Worm (Caenorhabditis elegans): Measurements from ENCODE around the gene set-22.

The set-22 gene

ce11 chrV:10466607-10467092, 29.9 kb downstream of the set-22 start (continued):
- TF ChIP-seq arid-1 (GFP tag; conservative IDR thresholded peaks at IDR 0.05), result peak; percentile 82
- TF ChIP-seq ces-1 (GFP tag; optimal IDR thresholded peaks at IDR 0.05), result peak; percentile 37
- TF ChIP-seq Y5F2A.4 (GFP tag; optimal IDR thresholded peaks at IDR 0.05), result no peak
- peak; percentile 54 for TF ChIP-seq T20F7.1 (GFP tag; optimal IDR thresholded peaks at IDR 0.05)
- peak; percentile 55; the same call in 1 of the 2 replicates for TF ChIP-seq saeg-2 (GFP tag; IDR thresholded peaks at IDR 0.05)
- TF ChIP-seq nhr-11 (tag; optimal IDR thresholded peaks at IDR 0.05), result peak; percentile 97
- peak; percentile 14 for TF ChIP-seq egl-27 (tag; optimal IDR thresholded peaks at IDR 0.05)
- TF ChIP-seq daf-12 (tag; optimal IDR thresholded peaks at IDR 0.05), result no peak
- peak; percentile 96 for TF ChIP-seq nhr-28 (tag; optimal IDR thresholded peaks at IDR 0.05)
- TF ChIP-seq dmd-8 (GFP tag; IDR thresholded peaks at IDR 0.05), result 0 out of 2 replicates have a peak, but pooled peaks have one; percentile 39
- no peak for TF ChIP-seq ceh-82 (tag; optimal IDR thresholded peaks at IDR 0.05)
- TF ChIP-seq nhr-10 (tag; optimal IDR thresholded peaks at IDR 0.05), result peak; percentile 89
- no peak for TF ChIP-seq daf-8 (GFP tag; IDR thresholded peaks at IDR 0.05)
- peak; percentile 68 for TF ChIP-seq dpl-1 (GFP tag; optimal IDR thresholded peaks at IDR 0.05)
- TF ChIP-seq pqm-1 (tag; optimal IDR thresholded peaks at IDR 0.05), result peak; percentile 6
- TF ChIP-seq madf-9 (GFP tag; conservative IDR thresholded peaks at IDR 0.05), result 0 out of 2 replicates have a peak, but pooled peaks have one; percentile 13
- TF ChIP-seq zag-1 (tag; optimal IDR thresholded peaks at IDR 0.05), result no peak
- TF ChIP-seq mep-1 (tag; optimal IDR thresholded peaks at IDR 0.05), result peak; percentile 96
- no peak for TF ChIP-seq F44E2.7 (GFP tag; IDR thresholded peaks at IDR 0.05)
- TF ChIP-seq rbr-2 (tag; optimal IDR thresholded peaks at IDR 0.05), result peak; percentile 91
- peak; percentile 86 for TF ChIP-seq jun-1 (tag; optimal IDR thresholded peaks at IDR 0.05)
- TF ChIP-seq ceh-28 (tag; optimal IDR thresholded peaks at IDR 0.05), result peak; percentile 46
- peak; percentile 96 for TF ChIP-seq nhr-6 (tag; optimal IDR thresholded peaks at IDR 0.05)
- peak; percentile 13 for TF ChIP-seq fos-1 (tag; optimal IDR thresholded peaks at IDR 0.05)
- TF ChIP-seq hmg-1.1 (GFP tag; IDR thresholded peaks at IDR 0.05), result peak; percentile 83
- peak; percentile 100 for TF ChIP-seq aha-1 (tag)
- peak; percentile 90 for TF ChIP-seq lin-13 (GFP tag; optimal IDR thresholded peaks at IDR 0.05)
- peak; percentile 79 for TF ChIP-seq F37D6.2 (tag; optimal IDR thresholded peaks at IDR 0.05)
- peak; percentile 94 for TF ChIP-seq ctbp-1 (GFP tag; IDR thresholded peaks at IDR 0.05)
- peak; percentile 52; the same call in 1 of the 2 replicates for TF ChIP-seq nhr-42 (GFP tag; IDR thresholded peaks at IDR 0.05)
- no peak for TF ChIP-seq nhr-111 (GFP tag; optimal IDR thresholded peaks at IDR 0.05)
- peak; percentile 25 for TF ChIP-seq nhr-237 (tag; optimal IDR thresholded peaks at IDR 0.05)
- TF ChIP-seq ZK337.2 (GFP tag; IDR thresholded peaks at IDR 0.05), result no peak
- TF ChIP-seq nhr-77 (tag; optimal IDR thresholded peaks at IDR 0.05), result peak; percentile 89
- no peak for TF ChIP-seq R02D3.7 (tag; optimal IDR thresholded peaks at IDR 0.05)
- no peak for TF ChIP-seq daf-19 (GFP tag; conservative IDR thresholded peaks at IDR 0.05)
- no peak for TF ChIP-seq set-16 (GFP tag; IDR thresholded peaks at IDR 0.05)
- TF ChIP-seq Y75B8A.6 (GFP tag; IDR thresholded peaks at IDR 0.05), result 0 out of 2 replicates have a peak, but pooled peaks have one; percentile 68
- peak; percentile 80 for TF ChIP-seq gei-8 (GFP tag; optimal IDR thresholded peaks at IDR 0.05)
- TF ChIP-seq ztf-7 (tag; optimal IDR thresholded peaks at IDR 0.05), result peak; percentile 76
- peak; percentile 83 for TF ChIP-seq tra-1 (GFP tag; IDR thresholded peaks at IDR 0.05)
- TF ChIP-seq duxl-1 (tag; optimal IDR thresholded peaks at IDR 0.05; ENCODE audit: poor library complexity), result peak; percentile 83
- TF ChIP-seq ztf-11 (tag; optimal IDR thresholded peaks at IDR 0.05), result no peak
- peak in 1 of 2 experiments; percentile 99 for TF ChIP-seq unc-62 (GFP tag; optimal IDR thresholded peaks at IDR 0.05 in 1 of 2)
- TF ChIP-seq unc-62 (tag; optimal IDR thresholded peaks at IDR 0.05), result no peak
- peak; percentile 89 for TF ChIP-seq cey-2 (tag; optimal IDR thresholded peaks at IDR 0.05; ENCODE audit: borderline replicate concordance, insufficient read depth)
- peak; percentile 74; the same call in 1 of the 2 replicates for TF ChIP-seq lin-1 (GFP tag; IDR thresholded peaks at IDR 0.05)
- no peak for TF ChIP-seq snpc-4 (tag; optimal IDR thresholded peaks at IDR 0.05)
- TF ChIP-seq ceh-20 (GFP tag; IDR thresholded peaks at IDR 0.05), result peak; percentile 88
- TF ChIP-seq egl-43 (GFP tag; IDR thresholded peaks at IDR 0.05), result no peak
- TF ChIP-seq mxl-3 (GFP tag; optimal IDR thresholded peaks at IDR 0.05), result peak; percentile 92
- peak; percentile 97 for TF ChIP-seq hlh-11 (tag; optimal IDR thresholded peaks at IDR 0.05)
